Fruit fly (Drosophila melanogaster): ENCODE data around the gene Tsp66E.

Tsp66E gene

dm6 chr3L:8954648-8955033 is 42.3 kb downstream of the Tsp66E start, which contains the start of gene GNBP3 (continued):
- TF ChIP-seq CG3163 (GFP tag; optimal IDR thresholded peaks at IDR 0.05) (no peak), HLHmδ (GFP tag; optimal IDR thresholded peaks at IDR 0.05) (no peak), CG17912 (GFP tag; optimal IDR thresholded peaks at IDR 0.05) (no peak), CG5953 (GFP tag; IDR thresholded peaks at IDR 0.05) (no peak), fd96Cb (tag; optimal IDR thresholded peaks at IDR 0.05) (peak; percentile 51), CG1024 (GFP tag; IDR thresholded peaks at IDR 0.05) (0 out of 2 replicates have a peak, but pooled peaks have one; percentile 25), CG14860 (GFP tag; IDR thresholded peaks at IDR 0.05; ENCODE audit: partially characterized antibody) (no peak), Fer2 (tag; optimal IDR thresholded peaks at IDR 0.05) (peak; percentile 34), insv (GFP tag; optimal IDR thresholded peaks at IDR 0.05) (no peak), CG3407 (GFP tag; optimal IDR thresholded peaks at IDR 0.05) (peak; percentile 37), Abd-B (GFP tag; optimal IDR thresholded peaks at IDR 0.05) (peak; percentile 54), Trl (optimal IDR thresholded peaks at IDR 0.05) (no peak), Trl (GFP tag; optimal IDR thresholded peaks at IDR 0.05) (peak; percentile 30), CG2889 (GFP tag; IDR thresholded peaks at IDR 0.05) (no peak), cas (GFP tag; IDR thresholded peaks at IDR 0.05) (peak; percentile 19; the same call in 1 of the 2 replicates), CG9797 (GFP tag; optimal IDR thresholded peaks at IDR 0.05) (peak; percentile 33), hbn (GFP tag; IDR thresholded peaks at IDR 0.05; ENCODE audit: partially characterized antibody) (no peak), trh (GFP tag; optimal IDR thresholded peaks at IDR 0.05) (no peak), Kr (GFP tag; optimal IDR thresholded peaks at IDR 0.05) (no peak), caup (GFP tag; optimal IDR thresholded peaks at IDR 0.05; ENCODE audit: severe bottlenecking) (peak; percentile 47), pnt (GFP tag; optimal IDR thresholded peaks at IDR 0.05) (no peak), CG10366 (GFP tag; IDR thresholded peaks at IDR 0.05) (no peak), CG2202 (tag; optimal IDR thresholded peaks at IDR 0.05) (peak; percentile 45), dysf (GFP tag; IDR thresholded peaks at IDR 0.05) (peak; percentile 68), CG6683 (GFP tag; optimal IDR thresholded peaks at IDR 0.05) (peak; percentile 75), CG31388 (GFP tag; optimal IDR thresholded peaks at IDR 0.05) (no peak), CG2120 (GFP tag; optimal IDR thresholded peaks at IDR 0.05) (peak; percentile 69), Dp (GFP tag; optimal IDR thresholded peaks at IDR 0.05) (no peak), CG11504 (tag; optimal IDR thresholded peaks at IDR 0.05) (peak; percentile 80), ham (GFP tag; IDR thresholded peaks at IDR 0.05) (no peak), CG8765 (GFP tag; IDR thresholded peaks at IDR 0.05) (no peak), CG11398 (GFP tag; optimal IDR thresholded peaks at IDR 0.05) (no peak), PHDP (tag; optimal IDR thresholded peaks at IDR 0.05) (peak; percentile 60), CG14441 (GFP tag; IDR thresholded peaks at IDR 0.05) (peak; percentile 47; the same call in 1 of the 2 replicates), CG3838 (GFP tag; optimal IDR thresholded peaks at IDR 0.05) (no peak), dmrt99B (tag; optimal IDR thresholded peaks at IDR 0.05) (peak; percentile 70), CG15073 (GFP tag; optimal IDR thresholded peaks at IDR 0.05) (no peak), Poxn (GFP tag; IDR thresholded peaks at IDR 0.05) (no peak), sna (GFP tag; IDR thresholded peaks at IDR 0.05; ENCODE audit: partially characterized antibody) (no peak), CG18764 (GFP tag; optimal IDR thresholded peaks at IDR 0.05) (peak; percentile 11), CG5245 (GFP tag; optimal IDR thresholded peaks at IDR 0.05) (peak; percentile 69), Rfx (GFP tag; IDR thresholded peaks at IDR 0.05) (peak; percentile 83), zfh2 (GFP tag; optimal IDR thresholded peaks at IDR 0.05) (peak; percentile 19), Rx (GFP tag; IDR thresholded peaks at IDR 0.05) (peak; percentile 42; the same call in 1 of the 2 replicates), Ptx1 (GFP tag; IDR thresholded peaks at IDR 0.05) (peak; percentile 48), Ets97D (GFP tag; optimal IDR thresholded peaks at IDR 0.05) (no peak), fd102C (GFP tag; optimal IDR thresholded peaks at IDR 0.05) (no peak), salm (tag; optimal IDR thresholded peaks at IDR 0.05) (no peak), Dref (GFP tag; IDR thresholded peaks at IDR 0.05) (no peak), mld (GFP tag; IDR thresholded peaks at IDR 0.05; ENCODE audit: partially characterized antibody) (no peak), zfh1 (GFP tag; IDR thresholded peaks at IDR 0.05) (peak; percentile 60; the same call in 2 of the 3 replicates), CG2875 (GFP tag; optimal IDR thresholded peaks at IDR 0.05) (no peak)
